Fruit fly (Drosophila melanogaster): ENCODE measurements around the gene CG12708.

The CG12708 gene

DNA sequence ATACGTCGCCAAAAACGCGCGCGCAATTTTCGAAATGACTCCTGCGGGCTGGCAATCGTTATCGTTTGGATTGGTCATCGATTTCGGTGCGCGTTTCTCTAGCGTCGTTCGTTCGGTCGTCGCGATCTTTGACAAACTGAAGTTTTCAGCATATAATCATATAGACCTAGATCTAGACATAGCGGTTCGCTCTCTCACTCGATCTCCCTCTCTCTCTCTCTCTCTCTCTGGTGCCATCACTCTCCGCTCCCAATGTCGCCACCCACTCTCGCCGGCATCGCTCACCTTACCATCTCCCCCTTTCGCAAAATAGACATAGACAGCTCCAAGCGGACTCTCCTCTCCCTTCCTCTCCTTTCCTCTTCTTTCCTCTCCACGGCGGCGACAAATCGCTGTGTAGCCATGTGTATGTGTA lies 42.0 kb upstream of the CG12708 start, which contains the start of gene sog (continued):
- TF ChIP-seq Deaf1 (tag; optimal IDR thresholded peaks at IDR 0.05) (peak; percentile 48), eyg (GFP tag; optimal IDR thresholded peaks at IDR 0.05) (no peak), CG10565 (GFP tag; optimal IDR thresholded peaks at IDR 0.05) (no peak), CG15073 (GFP tag; optimal IDR thresholded peaks at IDR 0.05) (no peak), sqz (GFP tag; optimal IDR thresholded peaks at IDR 0.05) (no peak), CG3995 (GFP tag; optimal IDR thresholded peaks at IDR 0.05) (no peak), CG3838 (GFP tag; optimal IDR thresholded peaks at IDR 0.05) (no peak), crol (GFP tag; IDR thresholded peaks at IDR 0.05) (peak; percentile 90), CG16813 (GFP tag; IDR thresholded peaks at IDR 0.05; ENCODE audit: partially characterized antibody) (no peak), CG11456 (GFP tag; IDR thresholded peaks at IDR 0.05) (0 out of 3 replicates have a peak, but pooled peaks have one; percentile 21), D (optimal IDR thresholded peaks at IDR 0.05) (no peak), D (GFP tag; optimal IDR thresholded peaks at IDR 0.05) (no peak), Neu2 (GFP tag; optimal IDR thresholded peaks at IDR 0.05; ENCODE audit: borderline replicate concordance) (no peak), sob (GFP tag; IDR thresholded peaks at IDR 0.05) (no peak), Meics (GFP tag; optimal IDR thresholded peaks at IDR 0.05) (no peak), Rfx (GFP tag; IDR thresholded peaks at IDR 0.05) (peak; percentile 56), lbe (GFP tag; optimal IDR thresholded peaks at IDR 0.05) (no peak), CG34224 (GFP tag; IDR thresholded peaks at IDR 0.05; ENCODE audit: partially characterized antibody) (peak; percentile 59), scrt (GFP tag; optimal IDR thresholded peaks at IDR 0.05) (no peak), shn (GFP tag; optimal IDR thresholded peaks at IDR 0.05) (no peak), Abd-B (GFP tag; optimal IDR thresholded peaks at IDR 0.05) (no peak), CrebB (tag; optimal IDR thresholded peaks at IDR 0.05) (no peak), Hmr (GFP tag; optimal IDR thresholded peaks at IDR 0.05) (no peak), CG18476 (GFP tag; optimal IDR thresholded peaks at IDR 0.05) (no peak), tx (GFP tag; optimal IDR thresholded peaks at IDR 0.05) (no peak), ERR (GFP tag; optimal IDR thresholded peaks at IDR 0.05) (no peak), fd3F (GFP tag; optimal IDR thresholded peaks at IDR 0.05) (no peak), pros (GFP tag; optimal IDR thresholded peaks at IDR 0.05) (no peak), fru (optimal IDR thresholded peaks at IDR 0.05) (no peak), NFAT (GFP tag; IDR thresholded peaks at IDR 0.05) (peak; percentile 25; the same call in 1 of the 2 replicates), ab (GFP tag; optimal IDR thresholded peaks at IDR 0.05) (no peak), knrl (GFP tag; IDR thresholded peaks at IDR 0.05; ENCODE audit: partially characterized antibody) (no peak), tin (GFP tag; optimal IDR thresholded peaks at IDR 0.05) (no peak), Vsx1 (GFP tag; optimal IDR thresholded peaks at IDR 0.05) (no peak), CG5180 (GFP tag; optimal IDR thresholded peaks at IDR 0.05) (no peak), CG8290 (GFP tag; optimal IDR thresholded peaks at IDR 0.05) (no peak), CG8290 (tag; optimal IDR thresholded peaks at IDR 0.05) (no peak), vvl (GFP tag; IDR thresholded peaks at IDR 0.05) (peak; percentile 47; the same call in 1 of the 2 replicates), CG4730 (GFP tag; IDR thresholded peaks at IDR 0.05) (no peak), HmgZ (tag; optimal IDR thresholded peaks at IDR 0.05) (no peak), sug (tag; optimal IDR thresholded peaks at IDR 0.05) (no peak), mirr (GFP tag; optimal IDR thresholded peaks at IDR 0.05) (no peak), CG8281 (tag; optimal IDR thresholded peaks at IDR 0.05) (no peak), CG3281 (GFP tag; optimal IDR thresholded peaks at IDR 0.05) (no peak), grau (tag; optimal IDR thresholded peaks at IDR 0.05) (no peak), ato (GFP tag; IDR thresholded peaks at IDR 0.05; ENCODE audit: partially characterized antibody) (no peak), CG13296 (GFP tag; optimal IDR thresholded peaks at IDR 0.05) (no peak), Spps (tag; optimal IDR thresholded peaks at IDR 0.05) (no peak), CG7786 (GFP tag; optimal IDR thresholded peaks at IDR 0.05) (no peak), kah (GFP tag; optimal IDR thresholded peaks at IDR 0.05) (no peak), CG4854 (GFP tag; optimal IDR thresholded peaks at IDR 0.05) (no peak), BEAF-32 (GFP tag; optimal IDR thresholded peaks at IDR 0.05) (no peak)
